Fruit fly (Drosophila melanogaster) whole organism, wandering third instar larva: ENCODE data around the gene Btk.

Experiments
- Abd-B ChIP-seq: fragments of >200 bp; optimal IDR thresholded peaks from 2 replicates; lab custom pipeline; 2017; ENCODE audit warnings: missing biosample characterization, missing genetic modification characterization
- CG9705 ChIP-seq: fragments of 200-800 bp; sonication (Bioruptor generic); optimal IDR thresholded peaks from 2 replicates; lab custom pipeline; 2018; ENCODE audit warnings: missing biosample characterization, mild to moderate bottlenecking, missing genetic modification characterization
- CrebA ChIP-seq: fragments of 200-800 bp; sonication (Bioruptor generic); optimal IDR thresholded peaks from 2 replicates; lab custom pipeline; 2016; ENCODE audit warnings: missing biosample characterization, mild to moderate bottlenecking, missing genetic modification characterization, borderline replicate concordance
- Dfd ChIP-seq: fragments of >200 bp; optimal IDR thresholded peaks from 2 replicates; lab custom pipeline; 2017; ENCODE audit warnings: missing biosample characterization, missing genetic modification characterization
- Dif ChIP-seq: fragments of 200-275, 200-300 bp; sonication (Bioruptor generic); optimal IDR thresholded peaks from 2 replicates; lab custom pipeline; 2018; ENCODE audit warnings: missing biosample characterization, missing genetic modification characterization; ENCODE audit not compliant: partially characterized antibody
- GATAd ChIP-seq: sonication (Bioruptor generic); optimal IDR thresholded peaks from 2 replicates; lab custom pipeline; 2016; ENCODE audit warnings: missing biosample characterization, missing genetic modification characterization
- Hnf4 ChIP-seq: fragments of 200-800 bp; sonication (Bioruptor generic); optimal IDR thresholded peaks from 2 replicates; lab custom pipeline; 2016; ENCODE audit warnings: missing biosample characterization, mild to moderate bottlenecking, missing genetic modification characterization
- Hr78 ChIP-seq: fragments of >200 bp; optimal IDR thresholded peaks from 2 replicates; lab custom pipeline; 2017; ENCODE audit warnings: missing biosample characterization, missing genetic modification characterization
- Jra ChIP-seq: sonication (Bioruptor generic); optimal IDR thresholded peaks from 2 replicates; lab custom pipeline; 2016; ENCODE audit warnings: missing biosample characterization, missing genetic modification characterization
- Mio ChIP-seq: sonication (Bioruptor generic); optimal IDR thresholded peaks from 2 replicates; lab custom pipeline; 2016; ENCODE audit warnings: missing biosample characterization, missing genetic modification characterization
- Myc ChIP-seq: fragments of >200 bp; optimal IDR thresholded peaks from 2 replicates; lab custom pipeline; 2017
- N ChIP-seq: fragments of >200 bp; optimal IDR thresholded peaks from 2 replicates; lab custom pipeline; 2018; ENCODE audit warnings: missing biosample characterization, missing external identifiers, missing genetic modification characterization
- OdsH ChIP-seq: fragments of 200-800 bp; sonication (Bioruptor generic); optimal IDR thresholded peaks from 2 replicates; lab custom pipeline; 2016; ENCODE audit warnings: missing biosample characterization, mild to moderate bottlenecking, missing genetic modification characterization
- Sp1 ChIP-seq: fragments of 200-800 bp; sonication (Bioruptor generic); optimal IDR thresholded peaks from 3 replicates; lab custom pipeline; 2019; ENCODE audit warnings: missing biosample characterization, mild to moderate bottlenecking, missing genetic modification characterization, moderate library complexity
- Vsx2 ChIP-seq: fragments of 200-300, 225-300 bp; sonication (Bioruptor generic); optimal IDR thresholded peaks from 2 replicates; lab custom pipeline; 2018; ENCODE audit warnings: missing biosample characterization, missing genetic modification characterization; ENCODE audit not compliant: partially characterized antibody
- br ChIP-seq: fragments of 200-800 bp; sonication (Bioruptor generic); optimal IDR thresholded peaks from 2 replicates; lab custom pipeline; 2016; ENCODE audit warnings: missing biosample characterization, missing genetic modification characterization
- brk ChIP-seq: fragments of 200-800 bp; sonication (Bioruptor generic); optimal IDR thresholded peaks from 2 replicates; lab custom pipeline; 2016; ENCODE audit warnings: missing biosample characterization, mild to moderate bottlenecking, missing genetic modification characterization
- dmrt93B ChIP-seq: fragments of 200-800 bp; sonication (Bioruptor generic); optimal IDR thresholded peaks from 2 replicates; lab custom pipeline; 2018; ENCODE audit warnings: missing biosample characterization, mild to moderate bottlenecking, missing genetic modification characterization
- ey ChIP-seq: fragments of 200-800 bp; sonication (Bioruptor generic); optimal IDR thresholded peaks from 2 replicates; lab custom pipeline; 2016; ENCODE audit warnings: missing biosample characterization, missing genetic modification characterization
- h ChIP-seq: fragments of 200-800 bp; sonication (Bioruptor generic); optimal IDR thresholded peaks from 3 replicates; lab custom pipeline; 2016; ENCODE audit warnings: missing biosample characterization, mild to moderate bottlenecking, missing genetic modification characterization
- jim ChIP-seq: fragments of 175-275, 200-325 bp; sonication (Bioruptor generic); optimal IDR thresholded peaks from 2 replicates; lab custom pipeline; 2016; ENCODE audit warnings: missing biosample characterization, mild to moderate bottlenecking, missing genetic modification characterization
- lola ChIP-seq: fragments of >200 bp; optimal IDR thresholded peaks from 2 replicates; lab custom pipeline; 2017; ENCODE audit warnings: missing biosample characterization, missing genetic modification characterization
- tai ChIP-seq: sonication (Bioruptor generic); optimal IDR thresholded peaks from 2 replicates; lab custom pipeline; 2016; ENCODE audit warnings: missing biosample characterization, missing genetic modification characterization
- usp ChIP-seq: fragments of >200 bp; optimal IDR thresholded peaks from 2 replicates; lab custom pipeline; 2017; ENCODE audit warnings: missing biosample characterization, missing genetic modification characterization
- woc ChIP-seq: sonication (Bioruptor generic); optimal IDR thresholded peaks from 2 replicates; lab custom pipeline; 2016; ENCODE audit warnings: missing biosample characterization, mild to moderate bottlenecking, missing genetic modification characterization

Gene Btk

dm6 chr2L:8210468-8210867 lies 90.4 kb downstream of the Btk start:
- TF ChIP-seq OdsH (GFP tag; lab: Kevin White, UChicago) (no peak), GATAd (GFP tag; lab: Kevin White, UChicago) (no peak), br (GFP tag; lab: Kevin White, UChicago) (no peak), Jra (GFP tag; lab: Kevin White, UChicago) (no peak), Abd-B (no peak), ey (GFP tag; lab: Kevin White, UChicago) (no peak), woc (GFP tag; lab: Kevin White, UChicago) (no peak), tai (GFP tag; lab: Kevin White, UChicago) (no peak), lola (no peak), Sp1 (GFP tag; lab: Kevin White, UChicago) (no peak), Myc (no peak), CG9705 (GFP tag; lab: Kevin White, UChicago) (no peak), Dfd (no peak), dmrt93B (GFP tag; lab: Kevin White, UChicago) (no peak), Vsx2 (GFP tag; lab: Kevin White, UChicago) (no peak), usp (GFP tag; lab: Kevin White, UChicago) (no peak), h (GFP tag; lab: Kevin White, UChicago) (no peak)

dm6 chr2L:8209362-8209761 lies 91.5 kb downstream of the Btk start:
- no peak for TF ChIP-seq dmrt93B (GFP tag; lab: Kevin White, UChicago)
- no peak for TF ChIP-seq Sp1 (GFP tag; lab: Kevin White, UChicago)
- no peak for TF ChIP-seq Mio
- TF ChIP-seq N (GFP tag; lab: Kevin White, UChicago), result no peak
- no peak for TF ChIP-seq Myc
- no peak for TF ChIP-seq Abd-B
- TF ChIP-seq jim (GFP tag; lab: Kevin White, UChicago), result no peak
- no peak for TF ChIP-seq Dif
- no peak for TF ChIP-seq CrebA
- no peak for TF ChIP-seq brk (GFP tag; lab: Kevin White, UChicago)
- no peak for TF ChIP-seq Hr78
- no peak for TF ChIP-seq Vsx2 (GFP tag; lab: Kevin White, UChicago)
- no peak for TF ChIP-seq tai (GFP tag; lab: Kevin White, UChicago)
- no peak for TF ChIP-seq Hnf4 (GFP tag; lab: Kevin White, UChicago)
- TF ChIP-seq usp (GFP tag; lab: Kevin White, UChicago), result no peak
- no peak for TF ChIP-seq GATAd (GFP tag; lab: Kevin White, UChicago)
- TF ChIP-seq, all 38 proteins: peak for 0
